Worm (Caenorhabditis elegans) whole organism, L1 larva: Measurements from ENCODE around the gene C45B11.5.

Experiments used
- C04F5.9 ChIP-seq: sonication (generic microtip); optimal IDR thresholded peaks from 2 replicates; lab custom pipeline; 2016; ENCODE audit warnings: missing genetic modification characterization, missing compliant biosample characterization
- C34B4.2 ChIP-seq: sonication (generic microtip); optimal IDR thresholded peaks from 2 replicates; lab custom pipeline; 2017; ENCODE audit warnings: mild to moderate bottlenecking, missing genetic modification characterization, missing compliant biosample characterization
- alr-1 ChIP-seq: fragments of 200-800 bp; sonication (Bioruptor generic); optimal IDR thresholded peaks from 2 replicates; lab custom pipeline; 2018; ENCODE audit warnings: borderline replicate concordance, mild to moderate bottlenecking, missing genetic modification characterization, missing compliant biosample characterization
- ceh-82 ChIP-seq, 3 experiments: fragments of 150-350 bp in 1 of 3; sonication (generic microtip) in 2 of 3; optimal IDR thresholded peaks; 2 replicates each; lab custom pipeline; 2014 to 2017; ENCODE audit warnings: missing biosample characterization in 3 of 3, missing genetic modification characterization in 3 of 3
- elt-2 ChIP-seq: sonication (generic microtip); optimal IDR thresholded peaks from 2 replicates; lab custom pipeline; 2016; ENCODE audit warnings: missing genetic modification characterization, mild to moderate bottlenecking, inconsistent platforms, missing compliant biosample characterization, missing genetic modification reagents
- ets-5 ChIP-seq: fragments of 200-800 bp; sonication (Bioruptor generic); IDR thresholded peaks from 2 replicates; pipeline ENCODE4 v1.3.6; 2022; ENCODE audit warnings: missing genetic modification characterization, missing compliant biosample characterization
- fkh-4 ChIP-seq: sonication (generic microtip); optimal IDR thresholded peaks from 2 replicates; lab custom pipeline; 2016; ENCODE audit warnings: missing compliant biosample characterization, missing genetic modification characterization, borderline replicate concordance
- fkh-8 ChIP-seq: sonication (generic microtip); optimal IDR thresholded peaks from 2 replicates; lab custom pipeline; 2016; ENCODE audit warnings: mild to moderate bottlenecking, missing genetic modification characterization, missing compliant biosample characterization
- grh-1 ChIP-seq: fragments of 200-800 bp; sonication (Bioruptor generic); IDR thresholded peaks from 2 replicates; pipeline ENCODE4 v1.3.6; 2022; ENCODE audit warnings: missing genetic modification reagents, missing genetic modification characterization, missing compliant biosample characterization
- hlh-17 ChIP-seq: fragments of 200-800 bp; sonication (Bioruptor generic); optimal IDR thresholded peaks from 2 replicates; lab custom pipeline; 2018; ENCODE audit warnings: missing genetic modification characterization, mild to moderate bottlenecking, missing compliant biosample characterization, moderate library complexity, borderline replicate concordance
- hlh-4 ChIP-seq: sonication (generic microtip); optimal IDR thresholded peaks from 2 replicates; lab custom pipeline; 2016; ENCODE audit warnings: mild to moderate bottlenecking, missing genetic modification characterization, missing compliant biosample characterization
- lin-35 ChIP-seq, 2 experiments: fragments of 150-350 bp; optimal IDR thresholded peaks; 2 replicates each; lab custom pipeline; 2014; ENCODE audit warnings: missing biosample characterization in 2 of 2, missing genetic modification characterization in 2 of 2, missing genetic modification reagents in 2 of 2
- lin-39 ChIP-seq: fragments of 150-350 bp; optimal IDR thresholded peaks from 2 replicates; lab custom pipeline; 2014; ENCODE audit warnings: missing biosample characterization, missing genetic modification reagents, missing genetic modification characterization
- lir-3 ChIP-seq: sonication (generic microtip); optimal IDR thresholded peaks from 2 replicates; lab custom pipeline; 2016; ENCODE audit warnings: mild to moderate bottlenecking, missing genetic modification characterization, moderate library complexity, missing compliant biosample characterization; ENCODE audit not compliant: poor library complexity
- lsy-2 ChIP-seq, 2 experiments: fragments of 150-350 bp; optimal IDR thresholded peaks; 2 replicates each; lab custom pipeline; 2014; ENCODE audit warnings: missing biosample characterization in 2 of 2, missing genetic modification characterization in 2 of 2
- mab-9 ChIP-seq: fragments of 200-800 bp; sonication (Bioruptor generic); IDR thresholded peaks from 2 replicates; pipeline ENCODE4 v1.3.6; 2022; ENCODE audit warnings: missing genetic modification reagents, missing genetic modification characterization, missing compliant biosample characterization
- mef-2 ChIP-seq: fragments of 150-350 bp; optimal IDR thresholded peaks from 2 replicates; lab custom pipeline; 2014; ENCODE audit warnings: missing biosample characterization, missing genetic modification characterization
- nhr-11 ChIP-seq: fragments of 150-350 bp; optimal IDR thresholded peaks from 2 replicates; lab custom pipeline; 2014; ENCODE audit warnings: missing biosample characterization, missing genetic modification characterization
- nhr-19 ChIP-seq: fragments of 200-800 bp; sonication (Bioruptor generic); conservative IDR thresholded peaks from 2 replicates; pipeline ENCODE4 v1.3.6; 2022; ENCODE audit warnings: missing genetic modification characterization, missing compliant biosample characterization
- nhr-20 ChIP-seq: sonication (generic microtip); optimal IDR thresholded peaks from 2 replicates; lab custom pipeline; 2016; ENCODE audit warnings: mild to moderate bottlenecking, missing genetic modification characterization, missing compliant biosample characterization
- nhr-237 ChIP-seq: fragments of 150-350 bp; optimal IDR thresholded peaks from 2 replicates; lab custom pipeline; 2014; ENCODE audit warnings: missing biosample characterization, missing genetic modification characterization
- nhr-28 ChIP-seq: fragments of 150-350 bp; optimal IDR thresholded peaks from 2 replicates; lab custom pipeline; 2014; ENCODE audit warnings: missing biosample characterization, missing genetic modification characterization
- nhr-76 ChIP-seq: sonication (generic microtip); optimal IDR thresholded peaks from 2 replicates; lab custom pipeline; 2017; ENCODE audit warnings: missing biosample characterization, missing genetic modification characterization
- pag-3 ChIP-seq: sonication (generic microtip); optimal IDR thresholded peaks from 2 replicates; lab custom pipeline; 2017; ENCODE audit warnings: missing genetic modification characterization, mild to moderate bottlenecking, missing compliant biosample characterization, antibody characterized with exemption, borderline replicate concordance; ENCODE audit not compliant: insufficient read depth
- pax-3 ChIP-seq: fragments of 200-800 bp; sonication (Bioruptor generic); optimal IDR thresholded peaks from 2 replicates; lab custom pipeline; 2018; ENCODE audit warnings: mild to moderate bottlenecking, missing genetic modification characterization, moderate library complexity, missing compliant biosample characterization
- pqm-1 ChIP-seq: sonication (generic microtip); optimal IDR thresholded peaks from 3 replicates; lab custom pipeline; 2017; ENCODE audit warnings: missing biosample characterization, missing genetic modification characterization
- snpc-4 ChIP-seq: fragments of 150-350 bp; optimal IDR thresholded peaks from 2 replicates; lab custom pipeline; 2014; ENCODE audit warnings: missing biosample characterization, missing genetic modification characterization
- swsn-7 ChIP-seq: sonication (generic microtip); optimal IDR thresholded peaks from 2 replicates; lab custom pipeline; 2016; ENCODE audit warnings: missing genetic modification characterization, missing compliant biosample characterization
- tbx-2 ChIP-seq: sonication (generic microtip); optimal IDR thresholded peaks from 2 replicates; lab custom pipeline; 2016; ENCODE audit warnings: missing genetic modification characterization, missing compliant biosample characterization
- tlp-1 ChIP-seq: fragments of 150-350 bp; optimal IDR thresholded peaks from 2 replicates; lab custom pipeline; 2014; ENCODE audit warnings: missing biosample characterization, missing genetic modification characterization
- unc-130 ChIP-seq: fragments of 150-350 bp; optimal IDR thresholded peaks from 2 replicates; lab custom pipeline; 2017; ENCODE audit warnings: missing biosample characterization, missing genetic modification characterization, inconsistent platforms
- unc-30 ChIP-seq: sonication (generic microtip); optimal IDR thresholded peaks from 2 replicates; lab custom pipeline; 2017; ENCODE audit warnings: missing biosample characterization, missing genetic modification characterization
- unc-62 ChIP-seq: fragments of 150-350 bp; optimal IDR thresholded peaks from 2 replicates; lab custom pipeline; 2014; ENCODE audit warnings: missing biosample characterization, missing genetic modification reagents, missing genetic modification characterization
- vab-15 ChIP-seq: sonication (generic microtip); optimal IDR thresholded peaks from 2 replicates; lab custom pipeline; 2017; ENCODE audit warnings: missing genotype, mild to moderate bottlenecking, missing genetic modification characterization, missing compliant biosample characterization
- zag-1 ChIP-seq: fragments of 150-350 bp; optimal IDR thresholded peaks from 2 replicates; lab custom pipeline; 2014; ENCODE audit warnings: missing biosample characterization, missing genetic modification characterization
- ztf-11 ChIP-seq, 2 experiments: sonication (generic microtip); optimal IDR thresholded peaks; 2 replicates each; lab custom pipeline; 2016 to 2017; ENCODE audit warnings: missing genetic modification characterization in 2 of 2, missing biosample characterization in 1 of 2, missing compliant biosample characterization in 1 of 2

Gene C45B11.5

ce11 chrV:11040473-11040872, 1.1 kb upstream of the C45B11.5 start, which contains the start of gene C45B11.8:
Gene C45B11.8, plus strand, starts transcription at chrV:11040773.
- TF ChIP-seq pag-3 (tag; lab: Kevin White, UChicago): no peak
- TF ChIP-seq ceh-82 (tag; optimal IDR thresholded peaks at IDR 0.05; lab: Kevin White, UChicago): no peak
- no peak for TF ChIP-seq tbx-2
- TF ChIP-seq alr-1 (tag; lab: Kevin White, UChicago): no peak
- no peak for TF ChIP-seq ets-5 (GFP tag; lab: Robert Waterston, UW)
- no peak for TF ChIP-seq snpc-4 (tag; lab: Kevin White, UChicago)
- no peak for TF ChIP-seq unc-30 (tag; lab: Kevin White, UChicago)
- no peak for TF ChIP-seq mef-2 (tag; lab: Kevin White, UChicago)
- no peak for TF ChIP-seq hlh-4
- TF ChIP-seq hlh-17 (GFP tag; lab: Kevin White, UChicago): no peak
- TF ChIP-seq C34B4.2 (tag; lab: Kevin White, UChicago): no peak
- no peak for TF ChIP-seq lir-3 (tag; lab: Kevin White, UChicago)
- no peak for TF ChIP-seq zag-1 (tag; lab: Kevin White, UChicago)
- no peak for TF ChIP-seq vab-15 (tag; lab: Kevin White, UChicago)
- TF ChIP-seq ztf-11 (tag; optimal IDR thresholded peaks at IDR 0.05; lab: Kevin White, UChicago): no peak
- no peak for TF ChIP-seq tlp-1 (tag; lab: Kevin White, UChicago)
- no peak for TF ChIP-seq nhr-76 (tag; lab: Kevin White, UChicago)
- no peak for TF ChIP-seq elt-2 (tag; lab: Kevin White, UChicago)
- no peak for TF ChIP-seq nhr-11 (tag; lab: Kevin White, UChicago)

- TF ChIP-seq mab-9 (GFP tag; lab: Robert Waterston, UW): no peak
- TF ChIP-seq unc-30 (tag; lab: Kevin White, UChicago): no peak
- TF ChIP-seq unc-62: no peak
- no peak for TF ChIP-seq ets-5 (GFP tag; lab: Robert Waterston, UW)
Observed at ce11 chrV:11042538-11042937, 939 bp downstream of the C45B11.5 start, which contains the start of gene C45B11.2. Gene C45B11.2, plus strand, starts transcription at chrV:11042710.

DNA sequence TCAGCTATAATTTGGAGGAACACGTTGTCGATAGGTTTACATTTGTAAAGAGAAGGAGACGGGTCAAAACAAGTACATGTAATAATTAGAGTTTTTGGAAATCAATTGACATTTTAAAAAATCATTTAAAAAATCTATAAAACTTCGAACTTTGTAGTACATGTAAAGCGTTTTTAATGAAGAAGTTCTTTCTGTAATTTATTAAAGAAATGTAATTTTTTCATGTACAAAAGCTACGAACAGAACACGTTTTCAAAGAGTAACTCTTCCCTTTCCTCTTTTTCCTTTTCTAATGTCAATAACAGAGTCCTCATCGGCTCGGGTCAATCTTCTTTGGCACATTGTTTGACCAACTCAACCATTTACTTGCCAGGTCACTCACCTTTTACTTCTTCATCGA, 2.2 kb downstream of the C45B11.5 start, which contains the start of gene C45B11.6:
Gene C45B11.6 (plus strand): TSS at position 301 of the 400 bp plus-strand sequence.
- TF ChIP-seq grh-1 (GFP tag; lab: Robert Waterston, UW) (no peak), lin-39 (tag; lab: Kevin White, UChicago) (no peak), fkh-4 (tag; lab: Kevin White, UChicago) (no peak), unc-130 (no peak), nhr-28 (tag; lab: Kevin White, UChicago) (no peak), nhr-237 (tag; lab: Kevin White, UChicago) (no peak), pax-3 (tag; lab: Kevin White, UChicago) (no peak), C04F5.9 (tag; lab: Kevin White, UChicago) (no peak), fkh-8 (tag; lab: Kevin White, UChicago) (no peak), swsn-7 (tag; lab: Kevin White, UChicago) (no peak), hlh-4 (no peak), lsy-2 (tag; optimal IDR thresholded peaks at IDR 0.05; lab: Kevin White, UChicago) (no peak)

- TF ChIP-seq lin-35 (GFP tag; optimal IDR thresholded peaks at IDR 0.05; lab: Kevin White, UChicago): peak in 1 of 2 experiments; percentile 6
- TF ChIP-seq nhr-20 (tag; lab: Kevin White, UChicago): peak; percentile 73
- no peak for TF ChIP-seq pqm-1 (tag; lab: Kevin White, UChicago)
- TF ChIP-seq nhr-19: no peak
Observed at ce11 chrV:11046730-11047129, 5.1 kb downstream of the C45B11.5 start, which contains the start of gene dhs-18. Gene dhs-18, minus strand, starts transcription at chrV:11046833.
